Worm (Caenorhabditis elegans): ENCODE measurements around the gene gst-40.

gst-40 gene

DNA sequence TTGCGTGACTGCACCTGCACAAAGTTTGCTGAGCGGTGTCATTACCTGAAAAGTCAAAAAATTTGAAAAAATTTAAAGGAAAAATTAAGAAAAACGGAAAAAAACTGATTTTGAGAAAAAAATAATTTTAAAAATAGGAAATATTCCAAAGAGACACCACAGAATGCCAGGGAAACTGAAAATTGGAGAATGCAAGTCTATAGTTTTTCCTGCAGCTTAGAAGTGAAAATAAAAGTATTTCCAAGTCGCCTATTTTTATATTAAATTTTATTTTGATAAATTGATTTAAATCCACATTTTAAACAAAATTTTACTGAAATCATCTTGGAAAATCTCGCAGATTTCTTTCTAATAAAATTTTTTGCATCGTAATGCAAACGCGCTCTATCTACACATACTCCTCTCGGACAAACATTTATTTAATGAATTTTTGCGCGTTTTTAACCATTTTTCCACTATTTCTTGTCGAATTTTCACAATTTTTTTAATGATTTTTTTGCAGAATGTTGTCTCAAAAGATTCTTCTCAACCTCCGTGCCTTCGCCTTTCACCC is 36.3 kb downstream of the gst-40 start, which contains the start of the genes F56B3.11 and ech-5 (continued):
- no peak for TF ChIP-seq daf-16 (GFP tag; optimal IDR thresholded peaks at IDR 0.05)
- no peak for TF ChIP-seq daf-16 (tag; optimal IDR thresholded peaks at IDR 0.05)
- TF ChIP-seq nhr-11 (tag; optimal IDR thresholded peaks at IDR 0.05) = no peak
- 0 out of 2 replicates have a peak, but pooled peaks have one; percentile 49 for TF ChIP-seq zfp-3 (GFP tag; conservative IDR thresholded peaks at IDR 0.05)
- no peak for TF ChIP-seq mdt-29 (GFP tag; IDR thresholded peaks at IDR 0.05)
- TF ChIP-seq zfp-2 (tag; optimal IDR thresholded peaks at IDR 0.05) = peak; percentile 61
- peak; percentile 19 for TF ChIP-seq nhr-102 (tag; optimal IDR thresholded peaks at IDR 0.05)
- no peak for TF ChIP-seq fos-1 (tag; optimal IDR thresholded peaks at IDR 0.05)
- no peak for TF ChIP-seq nhr-41 (GFP tag; IDR thresholded peaks at IDR 0.05)
- TF ChIP-seq D1046.2 (GFP tag; IDR thresholded peaks at IDR 0.05) = no peak
- TF ChIP-seq arid-1 (GFP tag; conservative IDR thresholded peaks at IDR 0.05) = no peak
- peak; percentile 69 for TF ChIP-seq hmg-1.1 (GFP tag; IDR thresholded peaks at IDR 0.05)
- peak; percentile 7 for TF ChIP-seq nhr-28 (tag; optimal IDR thresholded peaks at IDR 0.05)
- TF ChIP-seq madf-5 (GFP tag; IDR thresholded peaks at IDR 0.05) = no peak
- no peak for TF ChIP-seq attf-4 (tag; optimal IDR thresholded peaks at IDR 0.05)
- peak; percentile 40 for TF ChIP-seq sdz-12 (GFP tag; optimal IDR thresholded peaks at IDR 0.05)
- TF ChIP-seq ceh-62 (tag; optimal IDR thresholded peaks at IDR 0.05) = no peak
- no peak for TF ChIP-seq daf-12 (tag; optimal IDR thresholded peaks at IDR 0.05)
- TF ChIP-seq nhr-237 (tag; optimal IDR thresholded peaks at IDR 0.05) = no peak
- peak; percentile 1 for TF ChIP-seq F49E8.2 (tag; optimal IDR thresholded peaks at IDR 0.05; ENCODE audit: borderline replicate concordance)
- no peak for TF ChIP-seq mdl-1 (tag; optimal IDR thresholded peaks at IDR 0.05)
- TF ChIP-seq ceh-44 (GFP tag; IDR thresholded peaks at IDR 0.05) = no peak
- no peak for TF ChIP-seq nhr-10 (tag; optimal IDR thresholded peaks at IDR 0.05)
- no peak for TF ChIP-seq tra-1 (GFP tag; IDR thresholded peaks at IDR 0.05)
- TF ChIP-seq daf-19 (GFP tag; conservative IDR thresholded peaks at IDR 0.05) = no peak
- TF ChIP-seq dmd-6 (GFP tag; IDR thresholded peaks at IDR 0.05) = no peak; the same call in 1 of the 2 replicates
- TF ChIP-seq lin-1 (GFP tag; IDR thresholded peaks at IDR 0.05) = no peak
- TF ChIP-seq F44E2.7 (GFP tag; IDR thresholded peaks at IDR 0.05) = no peak
- no peak for TF ChIP-seq php-3 (GFP tag; IDR thresholded peaks at IDR 0.05)
- TF ChIP-seq gei-8 (GFP tag; optimal IDR thresholded peaks at IDR 0.05) = no peak
- no peak for TF ChIP-seq nhr-6 (tag; optimal IDR thresholded peaks at IDR 0.05)
- peak; percentile 1 for TF ChIP-seq lin-13 (GFP tag; optimal IDR thresholded peaks at IDR 0.05)
- no peak for TF ChIP-seq nhr-76 (tag; optimal IDR thresholded peaks at IDR 0.05)
- TF ChIP-seq lim-7 (GFP tag; IDR thresholded peaks at IDR 0.05) = no peak
- TF ChIP-seq fkh-10 (GFP tag; optimal IDR thresholded peaks at IDR 0.05) = peak; percentile 5
- TF ChIP-seq F37D6.2 (tag; optimal IDR thresholded peaks at IDR 0.05) = peak; percentile 54
- no peak for TF ChIP-seq jun-1 (tag; optimal IDR thresholded peaks at IDR 0.05)
- TF ChIP-seq snpc-1.2 (GFP tag; IDR thresholded peaks at IDR 0.05) = no peak
- no peak for TF ChIP-seq set-16 (GFP tag; IDR thresholded peaks at IDR 0.05)
- no peak; the same call in 1 of the 2 replicates for TF ChIP-seq nhr-42 (GFP tag; IDR thresholded peaks at IDR 0.05)
- no peak for TF ChIP-seq ceh-32 (tag; optimal IDR thresholded peaks at IDR 0.05; ENCODE audit: poor library complexity)
- no peak for TF ChIP-seq T20F7.1 (GFP tag; optimal IDR thresholded peaks at IDR 0.05)
- peak; percentile 77 for TF ChIP-seq unc-130 (GFP tag; optimal IDR thresholded peaks at IDR 0.05)
- TF ChIP-seq rbr-2 (tag; optimal IDR thresholded peaks at IDR 0.05) = peak; percentile 74
- TF ChIP-seq hif-1 (tag; optimal IDR thresholded peaks at IDR 0.05) = peak in 1 of 2 experiments; percentile 91
- TF ChIP-seq snpc-4 (tag; optimal IDR thresholded peaks at IDR 0.05) = no peak
- TF ChIP-seq ces-1 (GFP tag; optimal IDR thresholded peaks at IDR 0.05) = no peak
- TF ChIP-seq cey-2 (tag; optimal IDR thresholded peaks at IDR 0.05; ENCODE audit: borderline replicate concordance, insufficient read depth) = no peak
- no peak for TF ChIP-seq lin-39 (tag; optimal IDR thresholded peaks at IDR 0.05)
- no peak for TF ChIP-seq zip-11 (GFP tag; IDR thresholded peaks at IDR 0.05)
- TF ChIP-seq ceh-20 (GFP tag; IDR thresholded peaks at IDR 0.05) = no peak
- no peak for TF ChIP-seq zip-2 (tag; optimal IDR thresholded peaks at IDR 0.05)

All from whole organism, L4 larva.